Worm (Caenorhabditis elegans) whole organism, young adult: Measurements from ENCODE around the gene E04F6.9.

Source experiments
- B0019.2 ChIP-seq: fragments of 200-800 bp; sonication (Bioruptor generic); conservative IDR thresholded peaks from 2 replicates; pipeline ENCODE4 v1.3.6; 2022; ENCODE audit warnings: missing genetic modification reagents, missing genetic modification characterization, missing compliant biosample characterization
- C06A6.2 ChIP-seq: fragments of 200-800 bp; sonication (Bioruptor generic); conservative IDR thresholded peaks from 2 replicates; pipeline ENCODE4 v1.3.6; 2022; ENCODE audit warnings: missing genetic modification characterization, missing compliant biosample characterization
- Y53G8AR.9 ChIP-seq: fragments of 200-800 bp; sonication (Bioruptor generic); conservative IDR thresholded peaks from 2 replicates; pipeline ENCODE4 v1.3.6; 2022; ENCODE audit warnings: missing genetic modification reagents, missing genetic modification characterization, missing compliant biosample characterization
- athp-1 ChIP-seq: sonication (generic microtip); optimal IDR thresholded peaks from 2 replicates; lab custom pipeline; 2017; ENCODE audit warnings: mild to moderate bottlenecking, missing genetic modification characterization, missing compliant biosample characterization
- attf-3 ChIP-seq: fragments of 200-800 bp; sonication (Bioruptor generic); conservative IDR thresholded peaks from 2 replicates; pipeline ENCODE4 v1.3.6; 2022; ENCODE audit warnings: missing genetic modification reagents, missing genetic modification characterization, missing compliant biosample characterization
- attf-6 ChIP-seq: fragments of 200-800 bp; sonication (Bioruptor generic); IDR thresholded peaks from 2 replicates; pipeline ENCODE4 v1.3.6; 2022; ENCODE audit warnings: missing genetic modification reagents, missing genetic modification characterization, missing compliant biosample characterization
- bed-1 ChIP-seq: fragments of 200-800 bp; sonication (Bioruptor generic); IDR thresholded peaks from 2 replicates; pipeline ENCODE4 v1.3.6; 2022; ENCODE audit warnings: missing genetic modification reagents, missing genetic modification characterization, missing compliant biosample characterization
- bed-2 ChIP-seq: fragments of 200-800 bp; sonication (Bioruptor generic); IDR thresholded peaks from 2 replicates; pipeline ENCODE4 v1.3.6; 2022; ENCODE audit warnings: missing genetic modification reagents, missing genetic modification characterization, missing compliant biosample characterization
- cebp-2 ChIP-seq: fragments of 200-800 bp; sonication (Bioruptor generic); IDR thresholded peaks from 2 replicates; pipeline ENCODE4 v1.3.6; 2022; ENCODE audit warnings: missing genetic modification characterization, missing compliant biosample characterization
- die-1 ChIP-seq: sonication (generic microtip); optimal IDR thresholded peaks from 2 replicates; lab custom pipeline; 2016; ENCODE audit warnings: missing genotype, mild to moderate bottlenecking, missing genetic modification characterization, missing compliant biosample characterization
- dox-1 ChIP-seq: fragments of 200-800 bp; sonication (Bioruptor generic); IDR thresholded peaks from 2 replicates; pipeline ENCODE4 v1.3.6; 2022; ENCODE audit warnings: missing genetic modification reagents, missing genetic modification characterization, missing compliant biosample characterization
- egl-44 ChIP-seq: fragments of 200-800 bp; sonication (Bioruptor generic); IDR thresholded peaks from 2 replicates; pipeline ENCODE4 v1.3.6; 2022; ENCODE audit warnings: missing genetic modification reagents, missing genetic modification characterization, missing compliant biosample characterization
- ekl-4 ChIP-seq: fragments of 200-800 bp; sonication (Bioruptor generic); IDR thresholded peaks from 2 replicates; pipeline ENCODE4 v1.3.6; 2022; ENCODE audit warnings: missing genetic modification reagents, missing genetic modification characterization, missing compliant biosample characterization
- ets-4 ChIP-seq: fragments of 200-800 bp; sonication (Bioruptor generic); optimal IDR thresholded peaks from 2 replicates; lab custom pipeline; 2018; ENCODE audit warnings: mild to moderate bottlenecking, missing genetic modification characterization, missing compliant biosample characterization
- lag-1 ChIP-seq: fragments of 200-800 bp; sonication (Bioruptor generic); IDR thresholded peaks from 2 replicates; pipeline ENCODE4 v1.3.6; 2022; ENCODE audit warnings: missing genetic modification reagents, missing genetic modification characterization, missing compliant biosample characterization
- lin-26 ChIP-seq: fragments of 200-800 bp; sonication (Bioruptor generic); IDR thresholded peaks from 2 replicates; pipeline ENCODE4 v1.3.6; 2022; ENCODE audit warnings: missing genetic modification reagents, missing genetic modification characterization, missing compliant biosample characterization
- lin-35 ChIP-seq, 3 experiments: fragments of 150-350 bp in 2 of 3; sonication (generic microtip) in 1 of 3; optimal IDR thresholded peaks; 2 replicates each; lab custom pipeline; 2014 to 2018; ENCODE audit warnings: missing biosample characterization in 3 of 3, missing genetic modification characterization in 3 of 3, missing genetic modification reagents in 3 of 3
- lsy-27 ChIP-seq: sonication (generic microtip); optimal IDR thresholded peaks from 2 replicates; lab custom pipeline; 2017; ENCODE audit warnings: missing genetic modification characterization, mild to moderate bottlenecking, missing compliant biosample characterization, antibody characterized with exemption, missing genotype, borderline replicate concordance; ENCODE audit not compliant: insufficient read depth
- madf-3 ChIP-seq: fragments of 200-800 bp; sonication (Bioruptor generic); IDR thresholded peaks from 2 replicates; pipeline ENCODE4 v1.3.6; 2022; ENCODE audit warnings: missing genetic modification reagents, missing genetic modification characterization, missing compliant biosample characterization
- mes-4 ChIP-seq: sonication (generic microtip); optimal IDR thresholded peaks from 2 replicates; lab custom pipeline; 2016; ENCODE audit warnings: missing genotype, missing genetic modification characterization, missing compliant biosample characterization
- nhr-27 ChIP-seq: fragments of 200-800 bp; sonication (Bioruptor generic); optimal IDR thresholded peaks from 2 replicates; lab custom pipeline; 2018; ENCODE audit warnings: mild to moderate bottlenecking, missing genetic modification characterization, moderate library complexity, missing compliant biosample characterization
- nhr-80 ChIP-seq: sonication (generic microtip); optimal IDR thresholded peaks from 2 replicates; lab custom pipeline; 2016; ENCODE audit warnings: missing genetic modification characterization, missing compliant biosample characterization
- snpc-1.3 ChIP-seq: sonication (generic microtip); optimal IDR thresholded peaks from 2 replicates; lab custom pipeline; 2017; ENCODE audit warnings: missing genetic modification characterization, mild to moderate bottlenecking, missing compliant biosample characterization, antibody characterized with exemption, moderate library complexity, missing genotype, missing genetic modification reagents; ENCODE audit not compliant: insufficient read depth
- snpc-4 ChIP-seq, 5 experiments: fragments of 150-350 bp in 1 of 5; sonication (generic microtip) in 4 of 5; optimal IDR thresholded peaks; 2 replicates each; lab custom pipeline; 2014 to 2018; ENCODE audit warnings: missing genetic modification characterization in 5 of 5, missing biosample characterization in 3 of 5, antibody characterized with exemption in 2 of 5, mild to moderate bottlenecking in 2 of 5, missing compliant biosample characterization in 2 of 5, missing genotype in 2 of 5, moderate library complexity in 2 of 5, missing genetic modification reagents in 1 of 5
- tlf-1 ChIP-seq: fragments of 200-800 bp; sonication (Bioruptor generic); optimal IDR thresholded peaks from 2 replicates; lab custom pipeline; 2018; ENCODE audit warnings: mild to moderate bottlenecking, missing genetic modification characterization, missing compliant biosample characterization
- unc-130 ChIP-seq: sonication (generic microtip); optimal IDR thresholded peaks from 2 replicates; lab custom pipeline; 2016; ENCODE audit warnings: missing genetic modification reagents, missing genetic modification characterization, missing compliant biosample characterization
- unc-62 ChIP-seq: fragments of 150-350 bp; optimal IDR thresholded peaks from 2 replicates; lab custom pipeline; 2014; ENCODE audit warnings: missing biosample characterization, missing genetic modification reagents, missing genetic modification characterization
- xnd-1 ChIP-seq: sonication (generic microtip); optimal IDR thresholded peaks from 2 replicates; lab custom pipeline; 2016; ENCODE audit warnings: missing genotype, missing genetic modification reagents, missing genetic modification characterization, missing compliant biosample characterization
- ztf-22 ChIP-seq: fragments of 200-800 bp; sonication (Bioruptor generic); optimal IDR thresholded peaks from 2 replicates; lab custom pipeline; 2018; ENCODE audit warnings: mild to moderate bottlenecking, missing genetic modification characterization, moderate library complexity, missing compliant biosample characterization
- ztf-6 ChIP-seq: fragments of 200-800 bp; sonication (Bioruptor generic); IDR thresholded peaks from 2 replicates; pipeline ENCODE4 v1.3.6; 2022; ENCODE audit warnings: missing genetic modification reagents, missing genetic modification characterization, missing compliant biosample characterization

Gene E04F6.9

ce11 chrII:7255614-7256162, 43.7 kb upstream of the E04F6.9 start, which contains the start of gene F32A5.8 (continued):
- TF ChIP-seq ekl-4 (GFP tag; lab: Robert Waterston, UW) = 0 out of 2 replicates have a peak, but pooled peaks have one; percentile 36

- TF ChIP-seq attf-3 (GFP tag; lab: Robert Waterston, UW) = peak; percentile 86
- TF ChIP-seq dox-1 (GFP tag; lab: Robert Waterston, UW) = no peak
- no peak for TF ChIP-seq cebp-2
Observed at ce11 chrII:7253073-7253472, 41.1 kb upstream of the E04F6.9 start, which contains the start of gene lsm-4. TSS of gene lsm-4 (minus strand) at chrII:7253163.

ce11 chrII:7251978-7252377, 40.0 kb upstream of the E04F6.9 start, which contains the start of the genes prx-13 and ada-2:
TSS of gene prx-13 (minus strand) at chrII:7252015.
TSS of gene ada-2 (plus strand) at chrII:7252259.
- TF ChIP-seq lin-35 (GFP tag; optimal IDR thresholded peaks at IDR 0.05; lab: Kevin White, UChicago) (no peak), bed-2 (GFP tag; lab: Robert Waterston, UW) (no peak), C06A6.2 (GFP tag; lab: Robert Waterston, UW) (no peak), B0019.2 (GFP tag; lab: Robert Waterston, UW) (no peak), madf-3 (GFP tag; lab: Robert Waterston, UW) (no peak), xnd-1 (tag; lab: Kevin White, UChicago) (no peak), lsy-27 (no peak), attf-6 (GFP tag; lab: Robert Waterston, UW) (no peak), snpc-4 (GFP tag; optimal IDR thresholded peaks at IDR 0.05; lab: Kevin White, UChicago) (no peak), snpc-4 (tag; optimal IDR thresholded peaks at IDR 0.05; lab: Kevin White, UChicago) (peak in 1 of 4 experiments; percentile 15), nhr-80 (tag; lab: Kevin White, UChicago) (peak; percentile 62), lin-26 (GFP tag; lab: Robert Waterston, UW) (no peak), die-1 (no peak)

ce11 chrII:7245576-7245975, 33.6 kb upstream of the E04F6.9 start, which contains the start of gene skpo-3:
TSS of gene skpo-3 (plus strand) at chrII:7245876.
- TF ChIP-seq ztf-22 (GFP tag; lab: Kevin White, UChicago) (no peak), unc-130 (GFP tag; lab: Kevin White, UChicago) (no peak), cebp-2 (no peak), ets-4 (GFP tag; lab: Kevin White, UChicago) (no peak), C06A6.2 (GFP tag; lab: Robert Waterston, UW) (no peak), ztf-6 (GFP tag; lab: Robert Waterston, UW) (no peak), lin-26 (GFP tag; lab: Robert Waterston, UW) (no peak), bed-1 (GFP tag; lab: Robert Waterston, UW) (no peak), snpc-1.3 (tag; lab: Kevin White, UChicago) (no peak), tlf-1 (no peak), unc-62 (no peak), athp-1 (tag; lab: Kevin White, UChicago) (no peak), Y53G8AR.9 (GFP tag; lab: Robert Waterston, UW) (no peak)
- TF ChIP-seq, all 124 proteins: peak for 0

ce11 chrII:7242754-7243153, 30.8 kb upstream of the E04F6.9 start:
- TF ChIP-seq egl-44 (GFP tag; lab: Robert Waterston, UW) (no peak), lag-1 (GFP tag; lab: Robert Waterston, UW) (no peak), nhr-27 (tag; lab: Kevin White, UChicago) (no peak), nhr-80 (tag; lab: Kevin White, UChicago) (peak; percentile 7), mes-4 (tag; lab: Kevin White, UChicago) (no peak)
